Worm (Caenorhabditis elegans): ENCODE data around the gene Y34B4A.4.

Y34B4A.4 gene

ce11 chrX:5260389-5260788 lies 3.7 kb upstream of the Y34B4A.4 start:
- TF ChIP-seq sem-4 (tag; optimal IDR thresholded peaks at IDR 0.05) (no peak), lin-13 (GFP tag; optimal IDR thresholded peaks at IDR 0.05) (no peak), mdl-1 (tag; optimal IDR thresholded peaks at IDR 0.05) (no peak), R02D3.7 (tag; optimal IDR thresholded peaks at IDR 0.05) (no peak), alr-1 (tag; optimal IDR thresholded peaks at IDR 0.05) (no peak), nhr-23 (tag; optimal IDR thresholded peaks at IDR 0.05) (no peak), zag-1 (tag; optimal IDR thresholded peaks at IDR 0.05) (no peak), sma-3 (GFP tag; optimal IDR thresholded peaks at IDR 0.05) (no peak), nhr-10 (tag; optimal IDR thresholded peaks at IDR 0.05) (no peak), gmeb-1 (tag; optimal IDR thresholded peaks at IDR 0.05) (no peak), skn-1 (tag; optimal IDR thresholded peaks at IDR 0.05) (no peak), nhr-11 (tag; optimal IDR thresholded peaks at IDR 0.05) (no peak), lsy-2 (tag; optimal IDR thresholded peaks at IDR 0.05) (no peak), lin-11 (tag; optimal IDR thresholded peaks at IDR 0.05) (no peak), ztf-1 (GFP tag; conservative IDR thresholded peaks at IDR 0.05) (no peak), elt-1 (tag; optimal IDR thresholded peaks at IDR 0.05) (no peak), F13H6.1 (tag; optimal IDR thresholded peaks at IDR 0.05) (no peak), mbf-1 (tag; optimal IDR thresholded peaks at IDR 0.05) (no peak), C34F6.9 (tag; optimal IDR thresholded peaks at IDR 0.05) (no peak), nhr-12 (tag; optimal IDR thresholded peaks at IDR 0.05) (no peak)

- TF ChIP-seq crh-2 (tag; optimal IDR thresholded peaks at IDR 0.05): peak; percentile 25
- TF ChIP-seq ztf-11 (tag; optimal IDR thresholded peaks at IDR 0.05): no peak
- peak; percentile 62 for TF ChIP-seq fos-1 (tag; optimal IDR thresholded peaks at IDR 0.05)
- TF ChIP-seq sma-9 (GFP tag; optimal IDR thresholded peaks at IDR 0.05): peak; percentile 12
- no peak for TF ChIP-seq sma-9 (tag; optimal IDR thresholded peaks at IDR 0.05)
These were observed 2.1 kb upstream of the Y34B4A.4 start for ce11 chrX:5262033-5262432.

- no peak for TF ChIP-seq ztf-11 (tag; optimal IDR thresholded peaks at IDR 0.05)
- no peak for TF ChIP-seq ceh-16 (tag; optimal IDR thresholded peaks at IDR 0.05)
- TF ChIP-seq crh-2 (tag; optimal IDR thresholded peaks at IDR 0.05): no peak
- no peak for TF ChIP-seq blmp-1 (tag; optimal IDR thresholded peaks at IDR 0.05; ENCODE audit: insufficient read depth)
- no peak for TF ChIP-seq ZK546.5 (tag; optimal IDR thresholded peaks at IDR 0.05)
- TF ChIP-seq ceh-82 (tag; optimal IDR thresholded peaks at IDR 0.05): no peak
- no peak for TF ChIP-seq unc-39 (tag; optimal IDR thresholded peaks at IDR 0.05)
- TF ChIP-seq elt-1 (tag; optimal IDR thresholded peaks at IDR 0.05): no peak
- TF ChIP-seq ztf-4 (tag; optimal IDR thresholded peaks at IDR 0.05): no peak
- no peak for TF ChIP-seq lin-39 (tag; optimal IDR thresholded peaks at IDR 0.05)
- no peak for TF ChIP-seq ama-1 (optimal IDR thresholded peaks at IDR 0.05)
- no peak for TF ChIP-seq nhr-6 (tag; optimal IDR thresholded peaks at IDR 0.05)
- TF ChIP-seq nhr-129 (tag; optimal IDR thresholded peaks at IDR 0.05): no peak
These were observed 541 bp upstream of the Y34B4A.4 start for ce11 chrX:5263585-5263984.

- TF ChIP-seq elt-3 (tag; optimal IDR thresholded peaks at IDR 0.05) (no peak), mdl-1 (tag; optimal IDR thresholded peaks at IDR 0.05) (no peak), ceh-16 (tag; optimal IDR thresholded peaks at IDR 0.05) (no peak), crh-2 (tag; optimal IDR thresholded peaks at IDR 0.05) (no peak), ztf-11 (tag; optimal IDR thresholded peaks at IDR 0.05) (no peak), F13H6.1 (tag; optimal IDR thresholded peaks at IDR 0.05) (no peak), blmp-1 (tag; optimal IDR thresholded peaks at IDR 0.05; ENCODE audit: insufficient read depth) (no peak), alr-1 (tag; optimal IDR thresholded peaks at IDR 0.05) (no peak), mab-5 (tag; optimal IDR thresholded peaks at IDR 0.05) (no peak), C34F6.9 (tag; optimal IDR thresholded peaks at IDR 0.05) (no peak), ztf-1 (GFP tag; conservative IDR thresholded peaks at IDR 0.05) (no peak), fos-1 (tag; optimal IDR thresholded peaks at IDR 0.05) (no peak), ama-1 (optimal IDR thresholded peaks at IDR 0.05) (no peak), ztf-4 (tag; optimal IDR thresholded peaks at IDR 0.05) (no peak), lsy-2 (tag; optimal IDR thresholded peaks at IDR 0.05) (no peak), egl-27 (tag; optimal IDR thresholded peaks at IDR 0.05) (no peak), nhr-21 (tag; optimal IDR thresholded peaks at IDR 0.05) (no peak), dmd-4 (tag; optimal IDR thresholded peaks at IDR 0.05) (no peak), ZK546.5 (tag; optimal IDR thresholded peaks at IDR 0.05) (no peak), snpc-4 (tag; optimal IDR thresholded peaks at IDR 0.05) (no peak)
These were observed 1.2 kb downstream of the Y34B4A.4 start for ce11 chrX:5265356-5265755.

Data from whole organism, L2 larva.